Fruit fly (Drosophila melanogaster): Measurements from ENCODE around the gene CG10428.

The CG10428 gene

dm6 chr2L:18965367-18966213 is 16.9 kb downstream of the CG10428 start (continued):
- TF ChIP-seq Sry-β (GFP tag; optimal IDR thresholded peaks at IDR 0.05), result no peak
- TF ChIP-seq H15 (GFP tag; IDR thresholded peaks at IDR 0.05), result no peak
- no peak for TF ChIP-seq Asciz (GFP tag; optimal IDR thresholded peaks at IDR 0.05)
- no peak for TF ChIP-seq gfzf (GFP tag; optimal IDR thresholded peaks at IDR 0.05)
- TF ChIP-seq HLH4C (GFP tag; IDR thresholded peaks at IDR 0.05; ENCODE audit: partially characterized antibody), result no peak
- no peak for TF ChIP-seq CG7556 (GFP tag; optimal IDR thresholded peaks at IDR 0.05)
- no peak for TF ChIP-seq CG6254 (GFP tag; optimal IDR thresholded peaks at IDR 0.05)

dm6 chr2L:18966214-18966556 is 17.5 kb downstream of the CG10428 start:
- TF ChIP-seq Asciz (GFP tag; optimal IDR thresholded peaks at IDR 0.05) (peak; percentile 13), CG10979 (tag; optimal IDR thresholded peaks at IDR 0.05) (peak; percentile 56), CG18619 (GFP tag; optimal IDR thresholded peaks at IDR 0.05) (peak; percentile 66), C15 (GFP tag; IDR thresholded peaks at IDR 0.05) (peak; percentile 88; the same call in 2 of the 3 replicates), Fer1 (GFP tag; optimal IDR thresholded peaks at IDR 0.05) (peak; percentile 90), Sox102F (GFP tag; optimal IDR thresholded peaks at IDR 0.05) (peak; percentile 68), schlank (tag; optimal IDR thresholded peaks at IDR 0.05) (peak; percentile 49), Ets97D (GFP tag; optimal IDR thresholded peaks at IDR 0.05) (peak; percentile 14), unpg (GFP tag; optimal IDR thresholded peaks at IDR 0.05) (peak; percentile 79), Fer3 (tag; optimal IDR thresholded peaks at IDR 0.05) (peak; percentile 94), CG1792 (GFP tag; optimal IDR thresholded peaks at IDR 0.05) (no peak), cato (GFP tag; optimal IDR thresholded peaks at IDR 0.05; ENCODE audit: borderline replicate concordance) (no peak), Ravus (GFP tag; IDR thresholded peaks at IDR 0.05) (peak; percentile 73), CG15696 (tag; optimal IDR thresholded peaks at IDR 0.05) (peak; percentile 66), CG7987 (GFP tag; optimal IDR thresholded peaks at IDR 0.05) (peak; percentile 62), vvl (GFP tag; IDR thresholded peaks at IDR 0.05) (peak; percentile 92), Camta (GFP tag; optimal IDR thresholded peaks at IDR 0.05) (no peak), Hr51 (GFP tag; optimal IDR thresholded peaks at IDR 0.05) (peak; percentile 27 to 63), nerfin-1 (tag; optimal IDR thresholded peaks at IDR 0.05) (peak; percentile 0), repo (GFP tag; optimal IDR thresholded peaks at IDR 0.05) (no peak), CG13287 (GFP tag; IDR thresholded peaks at IDR 0.05; ENCODE audit: partially characterized antibody) (0 out of 2 replicates have a peak, but pooled peaks have one; percentile 12), CG11456 (GFP tag; IDR thresholded peaks at IDR 0.05) (peak; percentile 94), CG30431 (GFP tag; optimal IDR thresholded peaks at IDR 0.05) (peak; percentile 8), CG15073 (GFP tag; optimal IDR thresholded peaks at IDR 0.05) (no peak), bcd (GFP tag; optimal IDR thresholded peaks at IDR 0.05) (peak; percentile 75), CG5953 (GFP tag; IDR thresholded peaks at IDR 0.05) (peak; percentile 24; the same call in 1 of the 2 replicates), Nf-YA (GFP tag; IDR thresholded peaks at IDR 0.05) (peak; percentile 62; the same call in 1 of the 2 replicates), sqz (GFP tag; optimal IDR thresholded peaks at IDR 0.05) (peak; percentile 8), tx (GFP tag; optimal IDR thresholded peaks at IDR 0.05) (peak; percentile 28), wdn (GFP tag; IDR thresholded peaks at IDR 0.05) (peak; percentile 95), org-1 (GFP tag; optimal IDR thresholded peaks at IDR 0.05) (peak; percentile 58), MTF-1 (GFP tag; optimal IDR thresholded peaks at IDR 0.05; ENCODE audit: borderline replicate concordance) (peak; percentile 61), tgo (GFP tag; IDR thresholded peaks at IDR 0.05) (peak; percentile 90), Bteb2 (GFP tag; optimal IDR thresholded peaks at IDR 0.05) (peak; percentile 61), Deaf1 (tag; optimal IDR thresholded peaks at IDR 0.05) (peak; percentile 61), tin (GFP tag; optimal IDR thresholded peaks at IDR 0.05) (peak; percentile 62), CG33557 (GFP tag; optimal IDR thresholded peaks at IDR 0.05) (no peak), tup (GFP tag; optimal IDR thresholded peaks at IDR 0.05) (no peak), HLH4C (GFP tag; IDR thresholded peaks at IDR 0.05; ENCODE audit: partially characterized antibody) (no peak), Abd-B (GFP tag; optimal IDR thresholded peaks at IDR 0.05) (peak; percentile 53), cg (GFP tag; optimal IDR thresholded peaks at IDR 0.05) (no peak)
